Worm (Caenorhabditis elegans) whole organism, L4 larva: ENCODE data around the gene R07C12.3.

Source experiments
- aha-1 ChIP-seq: fragments of 150-350 bp; peaks from one replicate; lab custom pipeline; 2014; ENCODE audit warnings: missing biosample characterization, missing genetic modification characterization
- aly-2 ChIP-seq: sonication (generic microtip); optimal IDR thresholded peaks from 2 replicates; lab custom pipeline; 2018; ENCODE audit warnings: missing biosample characterization, missing genetic modification characterization
- ceh-28 ChIP-seq: fragments of 150-350 bp; optimal IDR thresholded peaks from 2 replicates; lab custom pipeline; 2014; ENCODE audit warnings: missing biosample characterization, missing genetic modification reagents, missing genetic modification characterization
- dmd-9 ChIP-seq: fragments of 200-800 bp; sonication (Bioruptor generic); IDR thresholded peaks from 2 replicates; pipeline ENCODE4 v1.3.6; 2022; ENCODE audit warnings: missing genetic modification reagents, missing genetic modification characterization, missing compliant biosample characterization
- egl-27 ChIP-seq: sonication (generic microtip); optimal IDR thresholded peaks from 3 replicates; lab custom pipeline; 2017; ENCODE audit warnings: missing biosample characterization, missing genetic modification reagents, missing genetic modification characterization
- jun-1 ChIP-seq: fragments of 150-350 bp; optimal IDR thresholded peaks from 2 replicates; lab custom pipeline; 2014; ENCODE audit warnings: missing biosample characterization, missing genetic modification reagents, missing genetic modification characterization
- lin-13 ChIP-seq: fragments of 150-350 bp; optimal IDR thresholded peaks from 2 replicates; lab custom pipeline; 2014; ENCODE audit warnings: missing biosample characterization, missing genetic modification reagents, missing genetic modification characterization
- nhr-11 ChIP-seq: fragments of 150-350 bp; optimal IDR thresholded peaks from 2 replicates; lab custom pipeline; 2014; ENCODE audit warnings: missing biosample characterization, missing genetic modification characterization
- nhr-111 ChIP-seq: fragments of 200-800 bp; sonication (Bioruptor generic); optimal IDR thresholded peaks from 2 replicates; lab custom pipeline; 2018; ENCODE audit warnings: mild to moderate bottlenecking, missing genetic modification characterization, missing compliant biosample characterization
- nhr-237 ChIP-seq: sonication (generic microtip); optimal IDR thresholded peaks from 2 replicates; lab custom pipeline; 2017; ENCODE audit warnings: missing biosample characterization, missing genetic modification characterization
- nhr-28 ChIP-seq: fragments of 150-350 bp; optimal IDR thresholded peaks from 2 replicates; lab custom pipeline; 2014; ENCODE audit warnings: missing biosample characterization, missing genetic modification characterization
- nhr-76 ChIP-seq: fragments of 150-350 bp; optimal IDR thresholded peaks from 2 replicates; lab custom pipeline; 2014; ENCODE audit warnings: missing biosample characterization, missing genetic modification characterization
- unc-130 ChIP-seq: sonication (generic microtip); optimal IDR thresholded peaks from 2 replicates; lab custom pipeline; 2016; ENCODE audit warnings: missing genetic modification reagents, missing genetic modification characterization, missing compliant biosample characterization
- zag-1 ChIP-seq: fragments of 150-350 bp; optimal IDR thresholded peaks from 2 replicates; lab custom pipeline; 2014; ENCODE audit warnings: missing biosample characterization, missing genetic modification characterization

- TF ChIP-seq egl-27 (tag; lab: Kevin White, UChicago) (no peak), zag-1 (no peak), unc-130 (no peak), nhr-11 (tag; lab: Kevin White, UChicago) (no peak), nhr-111 (GFP tag; lab: Kevin White, UChicago) (no peak), dmd-9 (no peak), jun-1 (tag; lab: Kevin White, UChicago) (no peak), aly-2 (tag; lab: Kevin White, UChicago) (no peak), nhr-28 (no peak), aha-1 (tag; lab: Kevin White, UChicago) (no peak), nhr-237 (no peak), nhr-76 (no peak), ceh-28 (tag; lab: Kevin White, UChicago) (no peak), lin-13 (GFP tag; lab: Kevin White, UChicago) (no peak)
Measured at ce11 chrIV:4135744-4136143, 9.1 kb upstream of the R07C12.3 start, which contains the start of gene F49F1.17.
